Fruit fly (Drosophila melanogaster) whole organism, wandering third instar larva: ENCODE results near the gene CG7966.

ENCODE experiments used
- Abd-B ChIP-seq: fragments of >200 bp; optimal IDR thresholded peaks from 2 replicates; lab custom pipeline; 2017; ENCODE audit warnings: missing biosample characterization, missing genetic modification characterization
- CG32264 ChIP-seq: fragments of 200-800 bp; sonication (Bioruptor generic); optimal IDR thresholded peaks from 2 replicates; lab custom pipeline; 2016; ENCODE audit warnings: missing biosample characterization, missing genetic modification characterization
- CG9705 ChIP-seq: fragments of 200-800 bp; sonication (Bioruptor generic); optimal IDR thresholded peaks from 2 replicates; lab custom pipeline; 2018; ENCODE audit warnings: missing biosample characterization, mild to moderate bottlenecking, missing genetic modification characterization
- CrebA ChIP-seq: fragments of 200-800 bp; sonication (Bioruptor generic); optimal IDR thresholded peaks from 2 replicates; lab custom pipeline; 2016; ENCODE audit warnings: missing biosample characterization, mild to moderate bottlenecking, missing genetic modification characterization, borderline replicate concordance
- Dfd ChIP-seq: fragments of >200 bp; optimal IDR thresholded peaks from 2 replicates; lab custom pipeline; 2017; ENCODE audit warnings: missing biosample characterization, missing genetic modification characterization
- GATAd ChIP-seq: sonication (Bioruptor generic); optimal IDR thresholded peaks from 2 replicates; lab custom pipeline; 2016; ENCODE audit warnings: missing biosample characterization, missing genetic modification characterization
- HLH106 ChIP-seq: fragments of 200-800 bp; optimal IDR thresholded peaks from 3 replicates; lab custom pipeline; 2019; ENCODE audit warnings: missing biosample characterization, mild to moderate bottlenecking, missing genetic modification characterization, moderate library complexity
- Hnf4 ChIP-seq: fragments of 200-800 bp; sonication (Bioruptor generic); optimal IDR thresholded peaks from 2 replicates; lab custom pipeline; 2016; ENCODE audit warnings: missing biosample characterization, mild to moderate bottlenecking, missing genetic modification characterization
- Hr78 ChIP-seq: fragments of >200 bp; optimal IDR thresholded peaks from 2 replicates; lab custom pipeline; 2017; ENCODE audit warnings: missing biosample characterization, missing genetic modification characterization
- Hr83 ChIP-seq: fragments of 200-300 bp; sonication (Bioruptor generic); optimal IDR thresholded peaks from 2 replicates; lab custom pipeline; 2016; ENCODE audit warnings: missing biosample characterization, mild to moderate bottlenecking, missing genetic modification characterization, moderate library complexity; ENCODE audit not compliant: poor library complexity, severe bottlenecking
- Jra ChIP-seq: sonication (Bioruptor generic); optimal IDR thresholded peaks from 2 replicates; lab custom pipeline; 2016; ENCODE audit warnings: missing biosample characterization, missing genetic modification characterization
- Mio ChIP-seq: sonication (Bioruptor generic); optimal IDR thresholded peaks from 2 replicates; lab custom pipeline; 2016; ENCODE audit warnings: missing biosample characterization, missing genetic modification characterization
- N ChIP-seq: fragments of >200 bp; optimal IDR thresholded peaks from 2 replicates; lab custom pipeline; 2018; ENCODE audit warnings: missing biosample characterization, missing external identifiers, missing genetic modification characterization
- OdsH ChIP-seq: fragments of 200-800 bp; sonication (Bioruptor generic); optimal IDR thresholded peaks from 2 replicates; lab custom pipeline; 2016; ENCODE audit warnings: missing biosample characterization, mild to moderate bottlenecking, missing genetic modification characterization
- Rel ChIP-seq, 2 experiments: fragments of 200-800 bp; sonication (Bioruptor generic) in 1 of 2; optimal IDR thresholded peaks; 2 replicates in 1 of 2; 3 replicates in 1 of 2; lab custom pipeline; 2016 to 2019; ENCODE audit warnings: mild to moderate bottlenecking in 2 of 2, missing biosample characterization in 2 of 2, missing genetic modification characterization in 2 of 2, moderate library complexity in 1 of 2
- br ChIP-seq: fragments of 200-800 bp; sonication (Bioruptor generic); optimal IDR thresholded peaks from 2 replicates; lab custom pipeline; 2016; ENCODE audit warnings: missing biosample characterization, missing genetic modification characterization
- brk ChIP-seq: fragments of 200-800 bp; sonication (Bioruptor generic); optimal IDR thresholded peaks from 2 replicates; lab custom pipeline; 2016; ENCODE audit warnings: missing biosample characterization, mild to moderate bottlenecking, missing genetic modification characterization
- dl ChIP-seq, 2 experiments: fragments of 175-275, 200-275 bp in 1 of 2; fragments of 200-275 bp in 1 of 2; sonication (Bioruptor generic); optimal IDR thresholded peaks; lab custom pipeline; 2018; ENCODE audit warnings: mild to moderate bottlenecking in 2 of 2, missing biosample characterization in 2 of 2, missing genetic modification characterization in 2 of 2, moderate library complexity in 2 of 2; ENCODE audit not compliant: partially characterized antibody in 2 of 2, insufficient read depth in 1 of 2
- dmrt93B ChIP-seq: fragments of 200-800 bp; sonication (Bioruptor generic); optimal IDR thresholded peaks from 2 replicates; lab custom pipeline; 2018; ENCODE audit warnings: missing biosample characterization, mild to moderate bottlenecking, missing genetic modification characterization
- dsf ChIP-seq: sonication (Bioruptor generic); optimal IDR thresholded peaks from 2 replicates; lab custom pipeline; 2016; ENCODE audit warnings: missing biosample characterization, missing genetic modification characterization, borderline replicate concordance
- ey ChIP-seq: fragments of 200-800 bp; sonication (Bioruptor generic); optimal IDR thresholded peaks from 2 replicates; lab custom pipeline; 2016; ENCODE audit warnings: missing biosample characterization, missing genetic modification characterization
- foxo ChIP-seq, 2 experiments: fragments of 200-800 bp; sonication (Bioruptor generic); optimal IDR thresholded peaks; 2 replicates in 1 of 2; 3 replicates in 1 of 2; lab custom pipeline; 2016 to 2017; ENCODE audit warnings: missing biosample characterization in 2 of 2, missing genetic modification characterization in 2 of 2
- fru ChIP-seq: fragments of 200-800 bp; sonication (Bioruptor generic); optimal IDR thresholded peaks from 3 replicates; lab custom pipeline; 2016; ENCODE audit warnings: missing biosample characterization, mild to moderate bottlenecking, missing genetic modification characterization
- h ChIP-seq: fragments of 200-800 bp; sonication (Bioruptor generic); optimal IDR thresholded peaks from 3 replicates; lab custom pipeline; 2016; ENCODE audit warnings: missing biosample characterization, mild to moderate bottlenecking, missing genetic modification characterization
- lola ChIP-seq: fragments of >200 bp; optimal IDR thresholded peaks from 2 replicates; lab custom pipeline; 2017; ENCODE audit warnings: missing biosample characterization, missing genetic modification characterization
- pan ChIP-seq: fragments of >200 bp; optimal IDR thresholded peaks from 2 replicates; lab custom pipeline; 2017
- psq ChIP-seq: fragments of 200-800 bp; sonication (Bioruptor generic); optimal IDR thresholded peaks from 3 replicates; lab custom pipeline; 2017; ENCODE audit warnings: missing biosample characterization, mild to moderate bottlenecking, missing genetic modification characterization, moderate library complexity
- rgr ChIP-seq: fragments of 200-800 bp; sonication (Bioruptor generic); optimal IDR thresholded peaks from 3 replicates; lab custom pipeline; 2016; ENCODE audit warnings: missing biosample characterization, mild to moderate bottlenecking, missing genetic modification characterization
- sage ChIP-seq: fragments of 200-800 bp; sonication (Bioruptor generic); optimal IDR thresholded peaks from 2 replicates; lab custom pipeline; 2016; ENCODE audit warnings: missing biosample characterization, mild to moderate bottlenecking, missing genetic modification characterization
- tai ChIP-seq: sonication (Bioruptor generic); optimal IDR thresholded peaks from 2 replicates; lab custom pipeline; 2016; ENCODE audit warnings: missing biosample characterization, missing genetic modification characterization
- usp ChIP-seq: fragments of >200 bp; optimal IDR thresholded peaks from 2 replicates; lab custom pipeline; 2017; ENCODE audit warnings: missing biosample characterization, missing genetic modification characterization
- woc ChIP-seq: sonication (Bioruptor generic); optimal IDR thresholded peaks from 2 replicates; lab custom pipeline; 2016; ENCODE audit warnings: missing biosample characterization, mild to moderate bottlenecking, missing genetic modification characterization

CG7966 gene

dm6 chr3R:13038075-13038474 lies 13.2 kb downstream of the CG7966 start, which contains the start of gene CG11668:
TSS of gene CG11668 (plus strand) at chr3R:13038375.
- no peak for TF ChIP-seq CG9705 (GFP tag; lab: Kevin White, UChicago)
- TF ChIP-seq usp = no peak
- no peak for TF ChIP-seq OdsH (GFP tag; lab: Kevin White, UChicago)
- no peak for TF ChIP-seq Mio (GFP tag; lab: Kevin White, UChicago)
- no peak for TF ChIP-seq fru (GFP tag; lab: Kevin White, UChicago)
- TF ChIP-seq, all 38 proteins: peak for 0

DNA sequence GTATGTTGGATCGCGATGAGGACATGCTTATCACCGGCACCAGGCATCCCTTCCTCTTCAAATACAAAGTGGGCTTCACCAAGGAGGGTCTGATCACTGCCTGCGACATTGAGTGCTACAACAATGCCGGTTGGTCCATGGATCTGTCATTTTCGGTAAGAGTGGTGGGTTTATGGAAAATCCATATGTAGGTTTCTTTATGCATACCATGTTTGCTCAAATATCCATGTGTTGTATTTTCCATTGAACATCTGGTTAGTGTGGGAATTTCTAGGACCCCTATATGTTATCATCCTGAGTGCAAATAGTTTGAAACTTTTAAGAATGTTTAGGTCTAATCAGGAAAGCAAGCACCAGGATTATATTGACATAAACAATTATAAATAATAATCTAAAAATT lies 15.2 kb downstream of the CG7966 start:
- TF ChIP-seq Mio (GFP tag; lab: Kevin White, UChicago) (no peak), pan (lab: Kevin White, UChicago) (no peak), psq (GFP tag; lab: Kevin White, UChicago) (no peak), OdsH (GFP tag; lab: Kevin White, UChicago) (no peak), HLH106 (tag; lab: Kevin White, UChicago) (no peak), Jra (no peak), ey (GFP tag; lab: Kevin White, UChicago) (no peak), Dfd (GFP tag; lab: Kevin White, UChicago) (no peak), lola (GFP tag; lab: Kevin White, UChicago) (no peak)

dm6 chr3R:13033670-13034069 lies 17.6 kb downstream of the CG7966 start:
- TF ChIP-seq pan (lab: Kevin White, UChicago) (no peak), HLH106 (tag; lab: Kevin White, UChicago) (no peak), N (GFP tag; lab: Kevin White, UChicago) (no peak), CG32264 (GFP tag; lab: Kevin White, UChicago) (no peak), Mio (GFP tag; lab: Kevin White, UChicago) (no peak), dsf (GFP tag; lab: Kevin White, UChicago) (no peak), brk (GFP tag; lab: Kevin White, UChicago) (no peak), Hnf4 (GFP tag; lab: Kevin White, UChicago) (no peak), psq (GFP tag; lab: Kevin White, UChicago) (no peak), GATAd (GFP tag; lab: Kevin White, UChicago) (no peak), rgr (GFP tag; lab: Kevin White, UChicago) (no peak), dmrt93B (GFP tag; lab: Kevin White, UChicago) (no peak), sage (GFP tag; lab: Kevin White, UChicago) (no peak), ey (GFP tag; lab: Kevin White, UChicago) (no peak), CrebA (GFP tag; lab: Kevin White, UChicago) (no peak), Hr78 (GFP tag; lab: Kevin White, UChicago) (no peak), woc (GFP tag; lab: Kevin White, UChicago) (no peak), OdsH (GFP tag; lab: Kevin White, UChicago) (no peak), lola (GFP tag; lab: Kevin White, UChicago) (no peak), dl (GFP tag; optimal IDR thresholded peaks at IDR 0.05; lab: Kevin White, UChicago; ENCODE audit: insufficient read depth in 1 of 2, partially characterized antibody in 2 of 2) (no peak)

DNA sequence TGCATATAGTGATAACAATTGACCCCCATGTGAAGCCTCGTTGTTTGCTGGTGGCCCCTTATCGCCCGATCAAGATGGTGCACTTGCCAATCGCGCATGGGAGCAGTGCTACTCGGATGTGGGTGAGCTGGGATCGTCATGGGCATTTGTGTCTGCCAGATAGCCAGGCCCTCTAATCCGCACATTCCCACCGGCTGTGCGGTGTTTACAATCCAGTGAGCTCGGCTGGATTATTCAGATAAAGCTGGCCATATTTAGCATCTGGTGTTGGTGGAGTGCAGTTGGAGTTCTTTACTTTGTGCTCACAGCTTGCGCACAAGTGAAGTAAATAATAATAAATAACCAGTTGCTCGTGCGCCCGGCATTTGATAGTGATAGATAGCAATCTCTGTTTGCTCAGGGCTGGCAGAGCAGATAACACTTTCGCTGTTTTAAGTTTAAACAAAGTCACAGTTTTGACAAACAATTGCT lies 18.2 kb downstream of the CG7966 start:
- no peak for TF ChIP-seq Abd-B
- peak in 1 of 2 experiments; percentile 16 for TF ChIP-seq foxo (GFP tag; optimal IDR thresholded peaks at IDR 0.05; lab: Kevin White, UChicago)
- TF ChIP-seq br (GFP tag; lab: Kevin White, UChicago) = peak; percentile 15
- peak; percentile 39 for TF ChIP-seq Hr83
- TF ChIP-seq sage (GFP tag; lab: Kevin White, UChicago) = no peak
- no peak for TF ChIP-seq h (GFP tag; lab: Kevin White, UChicago)
- no peak for TF ChIP-seq tai (GFP tag; lab: Kevin White, UChicago)

DNA sequence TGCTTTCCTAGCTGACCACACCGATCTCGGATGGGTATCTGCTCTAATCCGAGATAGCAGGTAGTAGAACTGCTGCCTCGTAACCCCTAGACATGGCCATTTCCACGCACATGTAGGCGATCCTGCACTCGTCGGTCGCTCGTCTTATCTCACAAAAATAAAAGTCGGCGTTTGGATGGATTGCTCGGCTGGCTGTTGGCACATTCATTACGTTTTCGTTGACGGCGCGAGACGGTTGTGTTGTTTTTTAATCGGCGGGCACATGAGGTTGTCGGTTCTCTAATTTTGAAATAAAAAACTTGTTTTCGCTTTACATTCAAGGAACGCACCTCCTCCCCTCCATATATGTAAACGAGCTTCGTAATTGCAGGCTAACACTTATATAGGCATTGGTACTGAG lies 18.9 kb downstream of the CG7966 start, which contains the start of gene ry:
ry (plus strand) TSS at position 206 of the 400 bp plus-strand sequence.
- TF ChIP-seq pan (lab: Kevin White, UChicago) = no peak
- TF ChIP-seq Rel (GFP tag; optimal IDR thresholded peaks at IDR 0.05; lab: Kevin White, UChicago) = no peak
- peak; percentile 11 for TF ChIP-seq Rel (tag; optimal IDR thresholded peaks at IDR 0.05; lab: Kevin White, UChicago)
